Worm (Caenorhabditis elegans): ENCODE measurements around the gene M04G7.2.

DNA sequence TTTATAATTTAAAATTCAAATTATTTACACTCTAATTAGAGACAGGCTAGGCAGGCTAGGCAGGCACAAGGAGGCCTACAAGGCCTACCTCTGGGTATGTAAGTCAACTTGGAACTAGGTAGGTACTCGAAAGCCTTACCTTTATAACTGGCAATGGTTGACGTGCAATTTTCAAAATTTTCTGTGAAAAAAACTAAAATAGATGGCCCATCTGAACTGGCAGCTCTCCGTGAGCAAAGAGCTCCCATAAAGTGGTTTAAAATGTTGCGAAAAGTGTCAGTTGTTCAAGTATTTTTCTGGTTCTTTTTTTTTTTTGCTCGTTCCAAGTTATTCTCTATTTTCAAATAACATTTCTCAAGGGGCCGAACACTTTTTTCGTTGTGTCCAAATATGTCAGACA, 23.2 kb upstream of the M04G7.2 start:
- TF ChIP-seq nhr-28 (tag; optimal IDR thresholded peaks at IDR 0.05) (no peak), elt-1 (tag; optimal IDR thresholded peaks at IDR 0.05; ENCODE audit: borderline replicate concordance, insufficient read depth) (no peak), nhr-76 (tag; optimal IDR thresholded peaks at IDR 0.05) (no peak)
